Fruit fly (Drosophila melanogaster): ENCODE measurements around the gene gnu.

The gnu gene

dm6 chr3L:14790127-14790589 lies 13.0 kb downstream of the gnu start (continued):
- peak; percentile 76 for TF ChIP-seq CG14860 (GFP tag; IDR thresholded peaks at IDR 0.05; ENCODE audit: partially characterized antibody)
- TF ChIP-seq E2f1 (GFP tag; IDR thresholded peaks at IDR 0.05) = peak; percentile 75
- peak; percentile 76 for TF ChIP-seq unc-4 (GFP tag; IDR thresholded peaks at IDR 0.05; ENCODE audit: partially characterized antibody)
- TF ChIP-seq Vsx1 (GFP tag; optimal IDR thresholded peaks at IDR 0.05) = no peak
- no peak for TF ChIP-seq tio (GFP tag; optimal IDR thresholded peaks at IDR 0.05)
- peak; percentile 66 for TF ChIP-seq CG10366 (GFP tag; IDR thresholded peaks at IDR 0.05)
- peak; percentile 74 for TF ChIP-seq ems (GFP tag; optimal IDR thresholded peaks at IDR 0.05)
- TF ChIP-seq B-H1 (GFP tag; IDR thresholded peaks at IDR 0.05) = peak; percentile 46
- peak; percentile 85 for TF ChIP-seq chn (GFP tag; optimal IDR thresholded peaks at IDR 0.05)
- peak; percentile 83 for TF ChIP-seq BEAF-32 (GFP tag; optimal IDR thresholded peaks at IDR 0.05)
- peak; percentile 89 for TF ChIP-seq MESR4 (GFP tag; optimal IDR thresholded peaks at IDR 0.05)
- TF ChIP-seq CG8290 (GFP tag; optimal IDR thresholded peaks at IDR 0.05) = peak; percentile 59
- TF ChIP-seq CG8290 (tag; optimal IDR thresholded peaks at IDR 0.05) = peak in 1 of 2 experiments; percentile 26
- TF ChIP-seq CG9437 (GFP tag; optimal IDR thresholded peaks at IDR 0.05) = peak; percentile 61
- TF ChIP-seq dm (GFP tag; optimal IDR thresholded peaks at IDR 0.05) = peak; percentile 83
- peak; percentile 53 for TF ChIP-seq sima (GFP tag; optimal IDR thresholded peaks at IDR 0.05)
- peak; percentile 64 for TF ChIP-seq NC2α (GFP tag; optimal IDR thresholded peaks at IDR 0.05)
- peak; percentile 19 for TF ChIP-seq Usf (GFP tag; optimal IDR thresholded peaks at IDR 0.05)
- TF ChIP-seq Dip2 (GFP tag; IDR thresholded peaks at IDR 0.05) = no peak
- TF ChIP-seq MTF-1 (GFP tag; optimal IDR thresholded peaks at IDR 0.05; ENCODE audit: borderline replicate concordance) = peak; percentile 59
- TF ChIP-seq Mad (GFP tag; optimal IDR thresholded peaks at IDR 0.05) = peak; percentile 86
- TF ChIP-seq Kr (GFP tag; optimal IDR thresholded peaks at IDR 0.05) = no peak
- TF ChIP-seq Bteb2 (GFP tag; optimal IDR thresholded peaks at IDR 0.05) = peak; percentile 79
- TF ChIP-seq CG8765 (GFP tag; IDR thresholded peaks at IDR 0.05) = peak; percentile 44; the same call in 1 of the 2 replicates
- TF ChIP-seq CG6175 (GFP tag; IDR thresholded peaks at IDR 0.05) = peak; percentile 62; the same call in 1 of the 3 replicates
- TF ChIP-seq CG10654 (GFP tag; optimal IDR thresholded peaks at IDR 0.05) = peak; percentile 83
- no peak for TF ChIP-seq Sox102F (GFP tag; optimal IDR thresholded peaks at IDR 0.05)
- TF ChIP-seq Ptx1 (GFP tag; IDR thresholded peaks at IDR 0.05) = peak; percentile 83
- TF ChIP-seq CG15601 (tag; optimal IDR thresholded peaks at IDR 0.05) = peak; percentile 15
- no peak for TF ChIP-seq odd (GFP tag; optimal IDR thresholded peaks at IDR 0.05)
- TF ChIP-seq zen (tag; optimal IDR thresholded peaks at IDR 0.05) = peak; percentile 69
- TF ChIP-seq Pdp1 (GFP tag; optimal IDR thresholded peaks at IDR 0.05) = peak; percentile 63 to 89
- peak; percentile 82 for TF ChIP-seq CG13287 (GFP tag; IDR thresholded peaks at IDR 0.05; ENCODE audit: partially characterized antibody)
- TF ChIP-seq sc (optimal IDR thresholded peaks at IDR 0.05) = no peak
- TF ChIP-seq sc (GFP tag; optimal IDR thresholded peaks at IDR 0.05) = no peak
- TF ChIP-seq knrl (GFP tag; IDR thresholded peaks at IDR 0.05; ENCODE audit: partially characterized antibody) = peak; percentile 89
- peak; percentile 49 for TF ChIP-seq CG1529 (GFP tag; optimal IDR thresholded peaks at IDR 0.05)
- TF ChIP-seq CG11560 (tag; IDR thresholded peaks at IDR 0.05) = peak; percentile 67; the same call in 2 of the 3 replicates
- TF ChIP-seq YL-1 (GFP tag; optimal IDR thresholded peaks at IDR 0.05) = peak; percentile 78
- TF ChIP-seq Asciz (GFP tag; optimal IDR thresholded peaks at IDR 0.05) = no peak
- TF ChIP-seq sqz (GFP tag; optimal IDR thresholded peaks at IDR 0.05) = no peak
- TF ChIP-seq CG13624 (GFP tag; optimal IDR thresholded peaks at IDR 0.05) = peak; percentile 88
- 0 out of 3 replicates have a peak, but pooled peaks have one; percentile 64 for TF ChIP-seq CG2199 (GFP tag; IDR thresholded peaks at IDR 0.05)
- peak; percentile 78 for TF ChIP-seq amos (GFP tag; IDR thresholded peaks at IDR 0.05; ENCODE audit: partially characterized antibody)
- no peak for TF ChIP-seq C15 (GFP tag; IDR thresholded peaks at IDR 0.05)
- TF ChIP-seq cwo (GFP tag; optimal IDR thresholded peaks at IDR 0.05) = peak; percentile 13
- peak; percentile 56 for TF ChIP-seq luna (GFP tag; optimal IDR thresholded peaks at IDR 0.05)
- TF ChIP-seq CG14965 (GFP tag; optimal IDR thresholded peaks at IDR 0.05; ENCODE audit: borderline replicate concordance) = no peak
- peak; percentile 77 for TF ChIP-seq HHEX (GFP tag; optimal IDR thresholded peaks at IDR 0.05)
- TF ChIP-seq CG34376 (GFP tag; optimal IDR thresholded peaks at IDR 0.05) = peak; percentile 38

Data from whole organism, embryonic.